Fruit fly (Drosophila melanogaster): ENCODE data around the gene Alg14.

Alg14 gene

dm6 chrX:15450327-15450644 lies 21.7 kb upstream of the Alg14 start (continued):
- TF ChIP-seq cas (GFP tag; IDR thresholded peaks at IDR 0.05): no peak
- TF ChIP-seq MESR4 (GFP tag; optimal IDR thresholded peaks at IDR 0.05): peak; percentile 44
- no peak for TF ChIP-seq CG17186 (GFP tag; optimal IDR thresholded peaks at IDR 0.05)
- peak; percentile 9; the same call in 1 of the 2 replicates for TF ChIP-seq sna (GFP tag; IDR thresholded peaks at IDR 0.05; ENCODE audit: partially characterized antibody)
- no peak for TF ChIP-seq pho (GFP tag; optimal IDR thresholded peaks at IDR 0.05)
- 0 out of 2 replicates have a peak, but pooled peaks have one; percentile 6 for TF ChIP-seq chm (GFP tag; IDR thresholded peaks at IDR 0.05)
- no peak for TF ChIP-seq cad (GFP tag; optimal IDR thresholded peaks at IDR 0.05)

- TF ChIP-seq dm (GFP tag; optimal IDR thresholded peaks at IDR 0.05) (peak; percentile 9), CG7372 (GFP tag; IDR thresholded peaks at IDR 0.05) (no peak), BtbVII (GFP tag; optimal IDR thresholded peaks at IDR 0.05) (no peak), Sry-δ (GFP tag; optimal IDR thresholded peaks at IDR 0.05) (no peak), kah (GFP tag; optimal IDR thresholded peaks at IDR 0.05) (peak; percentile 5), Ets65A (GFP tag) (peak; percentile 45), CG18262 (tag; optimal IDR thresholded peaks at IDR 0.05) (peak; percentile 38), otp (GFP tag; IDR thresholded peaks at IDR 0.05) (peak; percentile 75; the same call in 2 of the 3 replicates), Med (GFP tag) (peak; percentile 24), ara (GFP tag; IDR thresholded peaks at IDR 0.05) (peak; percentile 47; the same call in 1 of the 2 replicates), CG31441 (GFP tag; IDR thresholded peaks at IDR 0.05) (peak; percentile 38; the same call in 1 of the 2 replicates), Ptx1 (GFP tag; IDR thresholded peaks at IDR 0.05) (peak; percentile 51; the same call in 1 of the 2 replicates), usp (GFP tag; optimal IDR thresholded peaks at IDR 0.05) (no peak), Oli (tag; optimal IDR thresholded peaks at IDR 0.05) (peak; percentile 37), Usf (GFP tag; optimal IDR thresholded peaks at IDR 0.05) (peak; percentile 21), CG11696 (GFP tag; IDR thresholded peaks at IDR 0.05) (no peak), CG17359 (tag; optimal IDR thresholded peaks at IDR 0.05) (peak; percentile 4), CG31388 (GFP tag; optimal IDR thresholded peaks at IDR 0.05) (no peak), CG11560 (tag; IDR thresholded peaks at IDR 0.05) (no peak), CoRest (tag; optimal IDR thresholded peaks at IDR 0.05) (peak; percentile 33), wor (GFP tag; IDR thresholded peaks at IDR 0.05) (no peak), Dref (GFP tag; IDR thresholded peaks at IDR 0.05) (0 out of 2 replicates have a peak, but pooled peaks have one; percentile 23), CG15514 (GFP tag; optimal IDR thresholded peaks at IDR 0.05) (peak; percentile 48), MBD-R2 (GFP tag; IDR thresholded peaks at IDR 0.05) (peak; percentile 67), Ssrp (tag; optimal IDR thresholded peaks at IDR 0.05) (peak; percentile 6), CG1233 (GFP tag; optimal IDR thresholded peaks at IDR 0.05) (peak; percentile 38), row (GFP tag; IDR thresholded peaks at IDR 0.05) (peak; percentile 86), CG8924 (tag; optimal IDR thresholded peaks at IDR 0.05) (peak; percentile 19), pan (optimal IDR thresholded peaks at IDR 0.05) (no peak), pan (GFP tag; optimal IDR thresholded peaks at IDR 0.05 in 1 of 2, IDR thresholded peaks at IDR 0.05 in 1 of 2) (peak in 1 of 2 experiments; percentile 47), vvl (GFP tag; IDR thresholded peaks at IDR 0.05) (peak; percentile 61), ssp (GFP tag; IDR thresholded peaks at IDR 0.05) (no peak), Fer3 (tag; optimal IDR thresholded peaks at IDR 0.05) (peak; percentile 25), NFAT (GFP tag; IDR thresholded peaks at IDR 0.05) (0 out of 2 replicates have a peak, but pooled peaks have one; percentile 11), CG2889 (GFP tag; IDR thresholded peaks at IDR 0.05) (no peak), CG15696 (tag; optimal IDR thresholded peaks at IDR 0.05) (peak; percentile 4), prd (optimal IDR thresholded peaks at IDR 0.05) (no peak), prd (GFP tag; IDR thresholded peaks at IDR 0.05) (peak; percentile 69; the same call in 2 of the 3 replicates), bsh (GFP tag; optimal IDR thresholded peaks at IDR 0.05) (peak in 1 of 2 experiments; percentile 44), CG8944 (GFP tag; optimal IDR thresholded peaks at IDR 0.05) (no peak), pb (GFP tag; optimal IDR thresholded peaks at IDR 0.05) (no peak), sug (tag; optimal IDR thresholded peaks at IDR 0.05) (peak; percentile 24), E2f1 (GFP tag; IDR thresholded peaks at IDR 0.05) (peak; percentile 28; the same call in 1 of the 2 replicates), CG4730 (GFP tag; IDR thresholded peaks at IDR 0.05) (no peak)
These were observed 18.8 kb upstream of the Alg14 start, which contains the start of gene CG11655 for dm6 chrX:15453121-15453520. TSS of gene CG11655 (plus strand) at chrX:15453471.
